Worm (Caenorhabditis elegans) whole organism, mixed stage, embryonic: ENCODE results near the gene C16A3.5.

Source experiments
- bed-3 ChIP-seq: fragments of 200-800 bp; sonication (Bioruptor generic); optimal IDR thresholded peaks from 3 replicates; lab custom pipeline; 2018; ENCODE audit warnings: mild to moderate bottlenecking, missing genetic modification characterization, moderate library complexity, missing compliant biosample characterization
- blmp-1 ChIP-seq: fragments of 150-350 bp; optimal IDR thresholded peaks from 2 replicates; lab custom pipeline; 2014; ENCODE audit warnings: missing biosample characterization, missing genetic modification characterization
- ceh-39 ChIP-seq: fragments of 150-350 bp; optimal IDR thresholded peaks from 2 replicates; lab custom pipeline; 2014; ENCODE audit warnings: missing biosample characterization, missing genetic modification characterization
- ceh-83 ChIP-seq: fragments of 200-800 bp; sonication (Bioruptor generic); optimal IDR thresholded peaks from 2 replicates; lab custom pipeline; 2018; ENCODE audit warnings: mild to moderate bottlenecking, missing genetic modification characterization, missing compliant biosample characterization
- ces-1 ChIP-seq: fragments of 150-350 bp; optimal IDR thresholded peaks from 2 replicates; lab custom pipeline; 2014; ENCODE audit warnings: missing biosample characterization, missing genetic modification reagents, missing genetic modification characterization
- cnd-1 ChIP-seq: fragments of 200-800 bp; sonication (Bioruptor generic); optimal IDR thresholded peaks from 2 replicates; lab custom pipeline; 2018; ENCODE audit warnings: mild to moderate bottlenecking, missing genetic modification characterization, missing compliant biosample characterization
- drap-1 ChIP-seq: fragments of 200-800 bp; sonication (Bioruptor generic); optimal IDR thresholded peaks from 3 replicates; lab custom pipeline; 2018; ENCODE audit warnings: mild to moderate bottlenecking, missing genetic modification characterization, missing compliant biosample characterization
- elt-1 ChIP-seq: sonication (generic microtip); optimal IDR thresholded peaks from 2 replicates; lab custom pipeline; 2017; ENCODE audit warnings: missing genetic modification characterization, mild to moderate bottlenecking, missing compliant biosample characterization, antibody characterized with exemption, moderate library complexity, borderline replicate concordance; ENCODE audit not compliant: insufficient read depth
- elt-3 ChIP-seq: fragments of 150-350 bp; optimal IDR thresholded peaks from 2 replicates; lab custom pipeline; 2014; ENCODE audit warnings: missing biosample characterization, missing genetic modification characterization
- flh-1 ChIP-seq: fragments of 200-800 bp; sonication (Bioruptor generic); optimal IDR thresholded peaks from 2 replicates; lab custom pipeline; 2018; ENCODE audit warnings: mild to moderate bottlenecking, missing genetic modification characterization, moderate library complexity, missing compliant biosample characterization
- ham-2 ChIP-seq: fragments of 200-800 bp; sonication (Bioruptor generic); optimal IDR thresholded peaks from 2 replicates; lab custom pipeline; 2018; ENCODE audit warnings: mild to moderate bottlenecking, missing genetic modification characterization, missing compliant biosample characterization
- lin-13 ChIP-seq: fragments of 150-350 bp; optimal IDR thresholded peaks from 2 replicates; lab custom pipeline; 2014; ENCODE audit warnings: missing biosample characterization, missing genetic modification characterization
- lin-32 ChIP-seq: fragments of 200-800 bp; sonication (Bioruptor generic); optimal IDR thresholded peaks from 2 replicates; lab custom pipeline; 2018; ENCODE audit warnings: mild to moderate bottlenecking, missing genetic modification characterization, missing compliant biosample characterization
- lsy-2 ChIP-seq: fragments of 150-350 bp; optimal IDR thresholded peaks from 2 replicates; lab custom pipeline; 2014; ENCODE audit warnings: missing biosample characterization, missing genetic modification characterization
- mab-5 ChIP-seq: fragments of 150-350 bp; optimal IDR thresholded peaks from 2 replicates; lab custom pipeline; 2014; ENCODE audit warnings: missing biosample characterization, missing genetic modification characterization
- mls-2 ChIP-seq: sonication (generic microtip); optimal IDR thresholded peaks from 2 replicates; lab custom pipeline; 2016; ENCODE audit warnings: mild to moderate bottlenecking, missing genetic modification characterization, moderate library complexity, missing compliant biosample characterization
- nhr-12 ChIP-seq: fragments of 150-350 bp; optimal IDR thresholded peaks from 2 replicates; lab custom pipeline; 2014; ENCODE audit warnings: missing biosample characterization, missing genetic modification characterization
- nhr-2 ChIP-seq: fragments of 150-350 bp; optimal IDR thresholded peaks from 2 replicates; lab custom pipeline; 2014; ENCODE audit warnings: missing biosample characterization, missing genetic modification characterization
- nhr-28 ChIP-seq: fragments of 150-350 bp; optimal IDR thresholded peaks from 2 replicates; lab custom pipeline; 2014; ENCODE audit warnings: missing biosample characterization, missing genetic modification characterization
- nhr-76 ChIP-seq: sonication (generic microtip); optimal IDR thresholded peaks from 2 replicates; lab custom pipeline; 2017; ENCODE audit warnings: missing biosample characterization, missing genetic modification characterization
- pha-4 ChIP-seq: fragments of 150-350 bp; optimal IDR thresholded peaks from 2 replicates; lab custom pipeline; 2018; ENCODE audit warnings: missing biosample characterization, missing genetic modification reagents, missing genetic modification characterization
- sem-2 ChIP-seq: fragments of 200-800 bp; sonication (Bioruptor generic); optimal IDR thresholded peaks from 2 replicates; lab custom pipeline; 2018; ENCODE audit warnings: mild to moderate bottlenecking, missing genetic modification characterization, missing compliant biosample characterization
- snpc-4 ChIP-seq: fragments of 150-350 bp; optimal IDR thresholded peaks from 2 replicates; lab custom pipeline; 2014; ENCODE audit warnings: missing biosample characterization, missing genetic modification characterization
- sptf-1 ChIP-seq: sonication (generic microtip); optimal IDR thresholded peaks from 2 replicates; lab custom pipeline; 2017; ENCODE audit warnings: mild to moderate bottlenecking, missing genetic modification characterization, moderate library complexity, missing compliant biosample characterization
- tbx-8 ChIP-seq: fragments of 200-800 bp; sonication (Bioruptor generic); optimal IDR thresholded peaks from 2 replicates; lab custom pipeline; 2018; ENCODE audit warnings: mild to moderate bottlenecking, missing genetic modification characterization, moderate library complexity, missing compliant biosample characterization
- unc-120 ChIP-seq: sonication (generic microtip); optimal IDR thresholded peaks from 2 replicates; lab custom pipeline; 2017; ENCODE audit warnings: missing genetic modification characterization, missing compliant biosample characterization; ENCODE audit not compliant: poor library complexity, severe bottlenecking
- unc-39 ChIP-seq: fragments of 150-350 bp; optimal IDR thresholded peaks from 2 replicates; lab custom pipeline; 2014; ENCODE audit warnings: missing biosample characterization, missing genetic modification characterization
- unc-62 ChIP-seq: fragments of 150-350 bp; optimal IDR thresholded peaks from 2 replicates; lab custom pipeline; 2014; ENCODE audit warnings: missing biosample characterization, missing genetic modification reagents, missing genetic modification characterization
- zip-8 ChIP-seq: fragments of 150-350 bp; optimal IDR thresholded peaks from 2 replicates; lab custom pipeline; 2014; ENCODE audit warnings: missing biosample characterization, missing genetic modification characterization
- ztf-11 ChIP-seq: fragments of 150-350 bp; optimal IDR thresholded peaks from 2 replicates; lab custom pipeline; 2014; ENCODE audit warnings: missing biosample characterization, missing genetic modification characterization

The C16A3.5 gene

ce11 chrIII:6359171-6359854 lies 21.3 kb upstream of the C16A3.5 start:
- TF ChIP-seq blmp-1 (tag; lab: Kevin White, UChicago) (no peak), drap-1 (GFP tag; lab: Kevin White, UChicago) (no peak), zip-8 (tag; lab: Kevin White, UChicago) (no peak), lin-13 (no peak), flh-1 (GFP tag; lab: Kevin White, UChicago) (no peak), unc-62 (no peak), snpc-4 (tag; lab: Kevin White, UChicago) (no peak), ceh-83 (no peak), bed-3 (no peak), nhr-76 (tag; lab: Kevin White, UChicago) (no peak), unc-120 (tag; lab: Kevin White, UChicago) (no peak), nhr-2 (tag; lab: Kevin White, UChicago) (no peak), ztf-11 (tag; lab: Kevin White, UChicago) (no peak), ceh-39 (tag; lab: Kevin White, UChicago) (no peak), ham-2 (GFP tag; lab: Kevin White, UChicago) (no peak), ces-1 (GFP tag; lab: Kevin White, UChicago) (no peak), sem-2 (no peak), mls-2 (tag; lab: Kevin White, UChicago) (no peak)

DNA sequence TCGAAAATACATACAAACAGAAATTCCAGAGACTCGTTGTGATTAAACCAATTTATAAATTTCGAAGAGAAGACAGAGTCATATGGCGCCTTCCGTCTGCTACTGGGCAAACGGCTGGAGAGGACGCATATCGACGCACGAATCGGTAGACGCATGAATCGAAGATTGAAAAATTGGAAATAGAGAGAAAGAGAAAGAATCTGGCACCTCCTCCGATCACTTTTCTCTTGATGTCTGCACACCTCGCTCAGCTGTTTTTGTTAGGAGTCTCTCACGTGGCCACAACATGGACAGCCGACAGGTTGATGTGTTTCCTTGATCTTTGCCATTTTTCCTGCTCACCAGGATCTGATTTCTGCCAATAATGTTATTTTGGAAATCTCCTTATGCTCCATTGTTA lies 20.5 kb upstream of the C16A3.5 start:
- TF ChIP-seq elt-3 (tag; lab: Kevin White, UChicago) (no peak), unc-120 (tag; lab: Kevin White, UChicago) (no peak), cnd-1 (tag; lab: Kevin White, UChicago) (no peak), sem-2 (no peak), blmp-1 (tag; lab: Kevin White, UChicago) (no peak), flh-1 (GFP tag; lab: Kevin White, UChicago) (no peak), mls-2 (tag; lab: Kevin White, UChicago) (no peak), lsy-2 (no peak), tbx-8 (GFP tag; lab: Kevin White, UChicago) (no peak)

DNA sequence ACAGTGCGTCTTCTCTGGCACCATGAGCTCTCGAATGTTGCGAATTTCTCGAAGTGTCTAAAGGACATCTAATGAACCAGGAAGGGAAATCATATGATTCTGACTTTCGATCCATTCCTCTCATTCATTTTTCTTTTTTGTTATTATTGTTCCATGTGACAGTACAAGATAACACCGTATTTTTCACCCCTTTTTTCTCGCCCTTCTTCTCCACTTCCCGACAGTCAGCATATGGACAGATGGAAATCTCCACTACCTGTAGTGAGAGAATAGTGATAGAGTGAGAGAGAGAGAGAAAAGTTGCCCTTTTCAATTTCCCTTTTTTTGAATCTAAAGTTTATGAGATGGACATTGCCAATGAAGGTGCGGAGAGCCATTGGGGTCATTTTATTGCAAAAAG lies 19.7 kb upstream of the C16A3.5 start:
- TF ChIP-seq nhr-28 (tag; lab: Kevin White, UChicago) (no peak), cnd-1 (tag; lab: Kevin White, UChicago) (no peak)

DNA sequence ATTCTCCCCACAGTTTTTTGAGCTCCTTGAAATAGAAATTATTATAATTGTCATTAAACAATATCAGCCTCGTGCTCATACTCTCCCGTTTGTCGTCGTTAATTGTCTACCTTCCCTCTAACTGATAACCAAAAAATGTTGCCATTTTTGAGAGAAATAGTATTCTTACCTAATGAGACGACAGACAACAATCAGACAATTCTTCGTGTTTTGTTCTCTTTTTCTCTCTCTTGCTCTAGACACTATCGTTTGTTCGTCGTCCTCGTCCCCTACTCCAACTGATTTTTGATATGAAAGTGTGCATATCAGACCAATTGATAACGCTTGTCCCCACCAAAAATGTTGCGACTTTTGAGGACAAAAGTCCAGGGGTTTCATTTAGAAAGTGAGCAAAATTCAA lies 19.0 kb upstream of the C16A3.5 start:
- TF ChIP-seq nhr-76 (tag; lab: Kevin White, UChicago) (no peak), sem-2 (no peak), unc-39 (tag; lab: Kevin White, UChicago) (no peak), elt-3 (tag; lab: Kevin White, UChicago) (no peak), unc-62 (no peak), tbx-8 (GFP tag; lab: Kevin White, UChicago) (no peak), pha-4 (tag; lab: Kevin White, UChicago) (no peak), ces-1 (GFP tag; lab: Kevin White, UChicago) (no peak), nhr-28 (tag; lab: Kevin White, UChicago) (no peak), lin-32 (no peak), nhr-2 (tag; lab: Kevin White, UChicago) (no peak), nhr-12 (tag; lab: Kevin White, UChicago) (no peak), ham-2 (GFP tag; lab: Kevin White, UChicago) (no peak), lsy-2 (no peak), snpc-4 (tag; lab: Kevin White, UChicago) (no peak), sptf-1 (tag; lab: Kevin White, UChicago) (no peak), mab-5 (tag; lab: Kevin White, UChicago) (no peak), zip-8 (tag; lab: Kevin White, UChicago) (no peak)

DNA sequence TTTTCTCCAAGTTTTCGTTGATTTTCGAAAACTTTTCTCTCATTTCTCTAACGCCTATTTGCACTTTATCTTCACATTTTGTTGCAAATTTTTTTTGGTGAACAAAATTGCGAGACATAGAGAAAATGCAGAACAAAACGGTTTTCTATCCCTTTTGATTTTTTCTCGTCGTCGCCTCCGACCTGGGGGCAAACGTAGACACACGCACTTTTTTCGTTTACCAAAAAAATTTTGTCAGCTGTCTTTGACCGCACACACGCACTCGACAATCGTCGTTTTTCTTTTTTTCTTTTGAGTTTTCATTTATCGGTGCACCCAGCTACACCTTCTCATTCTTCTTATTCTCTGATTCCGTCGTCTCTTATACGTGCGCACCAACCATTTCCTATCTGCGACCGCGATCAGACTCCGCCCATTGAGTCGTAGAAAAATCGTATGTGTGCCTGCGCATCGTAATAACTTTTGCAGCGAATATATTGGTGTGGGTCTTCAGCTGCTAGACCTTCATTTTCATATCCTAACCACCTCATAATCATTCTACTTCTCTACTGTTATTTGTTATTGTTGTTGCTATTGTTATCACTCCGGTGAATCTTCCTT lies 18.1 kb upstream of the C16A3.5 start:
- peak; percentile 30 for TF ChIP-seq elt-1 (tag; lab: Kevin White, UChicago)
- TF ChIP-seq nhr-2 (tag; lab: Kevin White, UChicago) = no peak
